Worm (Caenorhabditis elegans) whole organism, late embryonic: ENCODE data around the gene C55C3.4.

ENCODE experiments used
- C38D4.7 ChIP-seq: fragments of 200-800 bp; sonication (Bioruptor generic); optimal IDR thresholded peaks from 2 replicates; lab custom pipeline; 2018; ENCODE audit warnings: mild to moderate bottlenecking, missing genetic modification characterization, moderate library complexity, missing compliant biosample characterization
- T23F11.4 ChIP-seq: fragments of 200-800 bp; sonication (Bioruptor generic); optimal IDR thresholded peaks from 2 replicates; lab custom pipeline; 2018; ENCODE audit warnings: mild to moderate bottlenecking, missing genetic modification characterization, missing compliant biosample characterization
- ceh-18 ChIP-seq: sonication (generic microtip); optimal IDR thresholded peaks from 2 replicates; lab custom pipeline; 2016; ENCODE audit warnings: missing genetic modification characterization, missing compliant biosample characterization
- ceh-31 ChIP-seq: sonication (generic microtip); optimal IDR thresholded peaks from 2 replicates; lab custom pipeline; 2016; ENCODE audit warnings: missing genetic modification characterization, missing compliant biosample characterization
- ceh-45 ChIP-seq: fragments of 200-800 bp; sonication (Bioruptor generic); IDR thresholded peaks from 2 replicates; pipeline ENCODE4 v1.3.6; 2022; ENCODE audit warnings: missing genetic modification reagents, missing genetic modification characterization, missing compliant biosample characterization
- ceh-6 ChIP-seq: fragments of 200-800 bp; sonication (Bioruptor generic); optimal IDR thresholded peaks from 2 replicates; lab custom pipeline; 2018; ENCODE audit warnings: mild to moderate bottlenecking, missing genetic modification characterization, missing compliant biosample characterization
- dve-1 ChIP-seq: sonication (generic microtip); optimal IDR thresholded peaks from 2 replicates; lab custom pipeline; 2017; ENCODE audit warnings: antibody characterized with exemption, mild to moderate bottlenecking, missing genetic modification characterization, missing compliant biosample characterization
- elt-2 ChIP-seq: sonication (generic microtip); optimal IDR thresholded peaks from 2 replicates; lab custom pipeline; 2016; ENCODE audit warnings: missing genetic modification reagents, missing genetic modification characterization, missing compliant biosample characterization
- fkh-6 ChIP-seq: sonication (generic microtip); optimal IDR thresholded peaks from 2 replicates; lab custom pipeline; 2016; ENCODE audit warnings: missing genetic modification characterization, missing compliant biosample characterization
- gmeb-2 ChIP-seq: sonication (generic microtip); optimal IDR thresholded peaks from 2 replicates; lab custom pipeline; 2016; ENCODE audit warnings: missing genetic modification characterization, inconsistent platforms, missing compliant biosample characterization
- nhr-11 ChIP-seq: fragments of 150-350 bp; optimal IDR thresholded peaks from 2 replicates; lab custom pipeline; 2014; ENCODE audit warnings: missing biosample characterization, missing genetic modification characterization
- nhr-232 ChIP-seq: sonication (generic microtip); optimal IDR thresholded peaks from 2 replicates; lab custom pipeline; 2016; ENCODE audit warnings: missing genetic modification characterization, missing compliant biosample characterization
- npax-4 ChIP-seq: sonication (generic microtip); optimal IDR thresholded peaks from 2 replicates; lab custom pipeline; 2016; ENCODE audit warnings: missing genetic modification characterization, missing compliant biosample characterization
- pqm-1 ChIP-seq: sonication (generic microtip); optimal IDR thresholded peaks from 2 replicates; lab custom pipeline; 2016; ENCODE audit warnings: missing genetic modification characterization, missing compliant biosample characterization
- tbx-7 ChIP-seq: sonication (generic microtip); optimal IDR thresholded peaks from 2 replicates; lab custom pipeline; 2016; ENCODE audit warnings: missing genotype, missing genetic modification characterization, missing compliant biosample characterization
- zip-5 ChIP-seq: sonication (generic microtip); optimal IDR thresholded peaks from 2 replicates; lab custom pipeline; 2016; ENCODE audit warnings: missing genetic modification characterization, missing compliant biosample characterization
- ztf-16 ChIP-seq: sonication (generic microtip); optimal IDR thresholded peaks from 2 replicates; lab custom pipeline; 2017; ENCODE audit warnings: missing genetic modification characterization, missing compliant biosample characterization

The C55C3.4 gene

ce11 chrIV:5627056-5627455, 50.9 kb downstream of the C55C3.4 start, which contains the start of gene srsx-14:
Gene srsx-14, minus strand, starts transcription at chrIV:5627156.
- no peak for TF ChIP-seq nhr-11 (tag; lab: Kevin White, UChicago)
- TF ChIP-seq ztf-16 (tag; lab: Kevin White, UChicago): no peak
- TF ChIP-seq ceh-6 (GFP tag; lab: Kevin White, UChicago): no peak
- no peak for TF ChIP-seq dve-1
- no peak for TF ChIP-seq ceh-31
- TF ChIP-seq npax-4 (tag; lab: Kevin White, UChicago): no peak
- TF ChIP-seq T23F11.4 (GFP tag; lab: Kevin White, UChicago): no peak
- TF ChIP-seq ceh-45: no peak
- TF ChIP-seq C38D4.7 (GFP tag; lab: Kevin White, UChicago): no peak
- no peak for TF ChIP-seq ceh-18 (tag; lab: Kevin White, UChicago)
- no peak for TF ChIP-seq zip-5 (tag; lab: Kevin White, UChicago)
- no peak for TF ChIP-seq tbx-7 (tag; lab: Kevin White, UChicago)
- TF ChIP-seq elt-2 (tag; lab: Kevin White, UChicago): no peak
- no peak for TF ChIP-seq gmeb-2 (tag; lab: Kevin White, UChicago)
- TF ChIP-seq nhr-232: no peak
- TF ChIP-seq fkh-6 (tag; lab: Kevin White, UChicago): no peak
- TF ChIP-seq pqm-1 (tag; lab: Kevin White, UChicago): no peak
